Worm (Caenorhabditis elegans): Measurements from ENCODE around the gene pfd-2.

pfd-2 gene

DNA sequence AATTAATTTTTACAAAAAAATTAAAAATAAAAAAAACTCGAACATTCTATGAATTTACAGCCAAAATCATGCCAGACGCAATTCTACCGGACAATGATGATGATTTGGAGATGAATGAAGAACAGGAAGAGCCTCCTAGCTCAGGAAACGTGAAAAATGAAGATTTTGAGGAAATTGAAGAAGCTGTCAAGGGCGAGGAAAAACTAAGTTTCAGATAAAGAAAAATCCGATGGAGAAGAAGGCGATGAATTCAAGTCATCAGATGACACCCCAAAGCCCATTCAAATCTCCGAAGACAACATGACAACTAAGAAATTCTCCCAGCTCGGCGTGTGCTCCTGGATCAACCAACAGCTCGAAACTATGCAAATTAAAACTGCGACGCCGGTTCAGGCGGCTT is 4.8 kb upstream of the pfd-2 start, which contains the start of gene Y52E8A.1:
Gene Y52E8A.1 (plus strand): TSS at position 301 of the 400 bp plus-strand sequence.
- TF ChIP-seq bed-2 (GFP tag; IDR thresholded peaks at IDR 0.05): no peak
- TF ChIP-seq F33H1.4 (GFP tag; IDR thresholded peaks at IDR 0.05): no peak
- no peak for TF ChIP-seq madf-10 (tag; optimal IDR thresholded peaks at IDR 0.05)
- no peak for TF ChIP-seq F10E7.11 (tag; optimal IDR thresholded peaks at IDR 0.05)
- TF ChIP-seq dox-1 (GFP tag; IDR thresholded peaks at IDR 0.05): no peak
- no peak for TF ChIP-seq ztf-6 (GFP tag; IDR thresholded peaks at IDR 0.05)
- TF ChIP-seq F22D6.2 (tag; optimal IDR thresholded peaks at IDR 0.05): no peak
- no peak for TF ChIP-seq ztf-3 (GFP tag; optimal IDR thresholded peaks at IDR 0.05)
- TF ChIP-seq somi-1 (GFP tag; optimal IDR thresholded peaks at IDR 0.05): no peak
- no peak for TF ChIP-seq T26A5.8 (tag; optimal IDR thresholded peaks at IDR 0.05)
- TF ChIP-seq F39B2.1 (GFP tag; IDR thresholded peaks at IDR 0.05): no peak
- TF ChIP-seq K12H6.12 (tag; optimal IDR thresholded peaks at IDR 0.05): no peak
- TF ChIP-seq hsf-1 (GFP tag; IDR thresholded peaks at IDR 0.05): no peak
- TF ChIP-seq ztf-18 (tag; optimal IDR thresholded peaks at IDR 0.05): no peak
- TF ChIP-seq unc-62 (GFP tag; optimal IDR thresholded peaks at IDR 0.05): no peak
- no peak for TF ChIP-seq rcor-1 (GFP tag; IDR thresholded peaks at IDR 0.05)
- TF ChIP-seq dpl-1 (GFP tag; optimal IDR thresholded peaks at IDR 0.05): no peak
- TF ChIP-seq ceh-40 (GFP tag; IDR thresholded peaks at IDR 0.05): no peak
- TF ChIP-seq fkh-3 (tag; optimal IDR thresholded peaks at IDR 0.05): no peak

- TF ChIP-seq snpc-1.3 (tag; optimal IDR thresholded peaks at IDR 0.05; ENCODE audit: insufficient read depth) (peak; percentile 10), lin-54 (GFP tag; optimal IDR thresholded peaks at IDR 0.05) (peak; percentile 13), madf-6 (GFP tag; IDR thresholded peaks at IDR 0.05) (peak; percentile 27; the same call in 1 of the 2 replicates), B0336.3 (GFP tag; IDR thresholded peaks at IDR 0.05) (no peak), lsl-1 (GFP tag; optimal IDR thresholded peaks at IDR 0.05) (peak; percentile 19), chd-7 (tag; optimal IDR thresholded peaks at IDR 0.05) (no peak)
Observed at ce11 chrII:4322871-4323270, 3.6 kb upstream of the pfd-2 start, which contains the start of gene H20J04.6. Gene H20J04.6 (plus strand): TSS chrII:4323256.

ce11 chrII:4324061-4324460 is 2.5 kb upstream of the pfd-2 start, which contains the start of gene mog-2:
Gene mog-2 (plus strand): TSS chrII:4324361.
- TF ChIP-seq lin-54 (GFP tag; optimal IDR thresholded peaks at IDR 0.05): no peak
- no peak for TF ChIP-seq Y95B8A.8 (GFP tag; IDR thresholded peaks at IDR 0.05)
- TF ChIP-seq unc-62 (GFP tag; optimal IDR thresholded peaks at IDR 0.05): no peak
- TF ChIP-seq nhr-90 (tag; optimal IDR thresholded peaks at IDR 0.05): no peak
- TF ChIP-seq B0261.1 (tag; optimal IDR thresholded peaks at IDR 0.05): no peak
- TF ChIP-seq bed-1 (GFP tag; IDR thresholded peaks at IDR 0.05): no peak
- TF ChIP-seq nhr-120 (GFP tag; IDR thresholded peaks at IDR 0.05): no peak
- no peak for TF ChIP-seq tlf-1 (GFP tag; optimal IDR thresholded peaks at IDR 0.05)
- TF ChIP-seq him-1 (tag; optimal IDR thresholded peaks at IDR 0.05): no peak
- TF ChIP-seq nhr-80 (tag; optimal IDR thresholded peaks at IDR 0.05): no peak
- no peak for TF ChIP-seq madf-3 (GFP tag; IDR thresholded peaks at IDR 0.05)
- TF ChIP-seq dpff-1 (tag; optimal IDR thresholded peaks at IDR 0.05): no peak

ce11 chrII:4328716-4329115 is 2.2 kb downstream of the pfd-2 start, which contains the start of gene H20J04.4:
Gene H20J04.4 (plus strand): TSS chrII:4329016.
- no peak for TF ChIP-seq lsy-27 (tag; optimal IDR thresholded peaks at IDR 0.05; ENCODE audit: borderline replicate concordance, insufficient read depth)
- TF ChIP-seq ceh-79 (tag; optimal IDR thresholded peaks at IDR 0.05): no peak
- no peak for TF ChIP-seq rpc-1 (optimal IDR thresholded peaks at IDR 0.05)
- TF ChIP-seq rpc-1 (tag; optimal IDR thresholded peaks at IDR 0.05): no peak
- no peak for TF ChIP-seq snpc-1.3 (tag; optimal IDR thresholded peaks at IDR 0.05; ENCODE audit: insufficient read depth)
- no peak for TF ChIP-seq fkh-3 (tag; optimal IDR thresholded peaks at IDR 0.05)
- TF ChIP-seq zfh-2 (GFP tag; conservative IDR thresholded peaks at IDR 0.05): no peak
- TF ChIP-seq dox-1 (GFP tag; IDR thresholded peaks at IDR 0.05): no peak
- no peak for TF ChIP-seq F55B11.4 (tag; optimal IDR thresholded peaks at IDR 0.05; ENCODE audit: borderline replicate concordance, insufficient read depth)
- no peak for TF ChIP-seq nhr-80 (tag; optimal IDR thresholded peaks at IDR 0.05)
- TF ChIP-seq rec-8 (tag; optimal IDR thresholded peaks at IDR 0.05): no peak
- no peak for TF ChIP-seq dpff-1 (tag; optimal IDR thresholded peaks at IDR 0.05)
- TF ChIP-seq nhr-179 (tag; optimal IDR thresholded peaks at IDR 0.05): no peak
- no peak for TF ChIP-seq F22D6.2 (tag; optimal IDR thresholded peaks at IDR 0.05)
- no peak for TF ChIP-seq snpc-4 (GFP tag; optimal IDR thresholded peaks at IDR 0.05)
- no peak for TF ChIP-seq snpc-4 (tag; optimal IDR thresholded peaks at IDR 0.05)
- no peak for TF ChIP-seq lsl-1 (GFP tag; optimal IDR thresholded peaks at IDR 0.05)
- no peak for TF ChIP-seq Y56A3A.18 (GFP tag; IDR thresholded peaks at IDR 0.05)
